Worm (Caenorhabditis elegans) whole organism, L1 larva: ENCODE measurements around the gene mpdu-1.
A peak's percentile ranks its signal among the peaks of the same experiment; 100 is the strongest.

Source experiments
- C16A3.4 ChIP-seq: fragments of 150-350 bp; optimal IDR thresholded peaks from 2 replicates; lab custom pipeline; 2014; ENCODE audit warnings: missing biosample characterization, missing genetic modification characterization
- C34B4.2 ChIP-seq: sonication (generic microtip); optimal IDR thresholded peaks from 2 replicates; lab custom pipeline; 2017; ENCODE audit warnings: mild to moderate bottlenecking, missing genetic modification characterization, missing compliant biosample characterization
- F16B12.6 ChIP-seq: fragments of 150-350 bp; optimal IDR thresholded peaks from 2 replicates; lab custom pipeline; 2014; ENCODE audit warnings: missing biosample characterization, missing genetic modification characterization
- aly-2 ChIP-seq: fragments of 150-350 bp; optimal IDR thresholded peaks from 2 replicates; lab custom pipeline; 2014; ENCODE audit warnings: missing biosample characterization, missing genetic modification characterization
- ama-1 ChIP-seq: fragments of 150-350 bp; optimal IDR thresholded peaks from 2 replicates; lab custom pipeline; 2014
- blmp-1 ChIP-seq: fragments of 150-350 bp; optimal IDR thresholded peaks from 2 replicates; lab custom pipeline; 2014; ENCODE audit warnings: missing biosample characterization, missing genetic modification characterization
- ceh-8 ChIP-seq: fragments of 200-800 bp; sonication (Bioruptor generic); optimal IDR thresholded peaks from 2 replicates; lab custom pipeline; 2018; ENCODE audit warnings: mild to moderate bottlenecking, missing genetic modification characterization, moderate library complexity, missing compliant biosample characterization
- ces-1 ChIP-seq: fragments of 150-350 bp; optimal IDR thresholded peaks from 2 replicates; lab custom pipeline; 2014; ENCODE audit warnings: missing biosample characterization, missing genetic modification reagents, missing genetic modification characterization
- dsc-1 ChIP-seq: sonication (generic microtip); optimal IDR thresholded peaks from 2 replicates; lab custom pipeline; 2016; ENCODE audit warnings: mild to moderate bottlenecking, missing genetic modification characterization, missing compliant biosample characterization
- efl-1 ChIP-seq, 4 experiments: fragments of 150-350 bp; optimal IDR thresholded peaks in 3 of 4; peaks in 1 of 4; 1 replicate in 1 of 4; 2 replicates in 3 of 4; lab custom pipeline; 2014; ENCODE audit warnings: missing biosample characterization in 2 of 4, missing genetic modification characterization in 2 of 4, missing genetic modification reagents in 2 of 4
- efl-3 ChIP-seq: fragments of 200-800 bp; sonication (Bioruptor generic); optimal IDR thresholded peaks from 2 replicates; lab custom pipeline; 2018; ENCODE audit warnings: mild to moderate bottlenecking, missing genetic modification characterization, missing compliant biosample characterization
- egl-13 ChIP-seq: sonication (generic microtip); optimal IDR thresholded peaks from 2 replicates; lab custom pipeline; 2016; ENCODE audit warnings: missing genotype, missing genetic modification reagents, missing genetic modification characterization, missing compliant biosample characterization
- elt-2 ChIP-seq: sonication (generic microtip); optimal IDR thresholded peaks from 2 replicates; lab custom pipeline; 2016; ENCODE audit warnings: missing genetic modification characterization, mild to moderate bottlenecking, inconsistent platforms, missing compliant biosample characterization, missing genetic modification reagents
- ets-5 ChIP-seq: fragments of 200-800 bp; sonication (Bioruptor generic); IDR thresholded peaks from 2 replicates; pipeline ENCODE4 v1.3.6; 2022; ENCODE audit warnings: missing genetic modification characterization, missing compliant biosample characterization
- fkh-4 ChIP-seq: sonication (generic microtip); optimal IDR thresholded peaks from 2 replicates; lab custom pipeline; 2016; ENCODE audit warnings: missing compliant biosample characterization, missing genetic modification characterization, borderline replicate concordance
- fkh-8 ChIP-seq: sonication (generic microtip); optimal IDR thresholded peaks from 2 replicates; lab custom pipeline; 2016; ENCODE audit warnings: mild to moderate bottlenecking, missing genetic modification characterization, missing compliant biosample characterization
- grh-1 ChIP-seq: fragments of 200-800 bp; sonication (Bioruptor generic); IDR thresholded peaks from 2 replicates; pipeline ENCODE4 v1.3.6; 2022; ENCODE audit warnings: missing genetic modification reagents, missing genetic modification characterization, missing compliant biosample characterization
- jun-1 ChIP-seq: fragments of 150-350 bp; optimal IDR thresholded peaks from 2 replicates; lab custom pipeline; 2014; ENCODE audit warnings: missing biosample characterization, missing genetic modification reagents, missing genetic modification characterization
- lin-15B ChIP-seq: fragments of 150-350 bp; sonication (generic microtip); optimal IDR thresholded peaks from 3 replicates; lab custom pipeline; 2014; ENCODE audit warnings: missing biosample characterization, missing genetic modification characterization
- lin-35 ChIP-seq, 2 experiments: fragments of 150-350 bp; optimal IDR thresholded peaks; 2 replicates each; lab custom pipeline; 2014; ENCODE audit warnings: missing biosample characterization in 2 of 2, missing genetic modification characterization in 2 of 2, missing genetic modification reagents in 2 of 2
- lir-3 ChIP-seq: sonication (generic microtip); optimal IDR thresholded peaks from 2 replicates; lab custom pipeline; 2016; ENCODE audit warnings: mild to moderate bottlenecking, missing genetic modification characterization, moderate library complexity, missing compliant biosample characterization; ENCODE audit not compliant: poor library complexity
- mab-9 ChIP-seq: fragments of 200-800 bp; sonication (Bioruptor generic); IDR thresholded peaks from 2 replicates; pipeline ENCODE4 v1.3.6; 2022; ENCODE audit warnings: missing genetic modification reagents, missing genetic modification characterization, missing compliant biosample characterization
- mdl-1 ChIP-seq, 2 experiments: fragments of 150-350 bp; optimal IDR thresholded peaks; 2 replicates each; lab custom pipeline; 2014 to 2017; ENCODE audit warnings: missing biosample characterization in 2 of 2, missing genetic modification characterization in 2 of 2, inconsistent platforms in 1 of 2
- mef-2 ChIP-seq: fragments of 150-350 bp; optimal IDR thresholded peaks from 2 replicates; lab custom pipeline; 2014; ENCODE audit warnings: missing biosample characterization, missing genetic modification characterization
- nhr-19 ChIP-seq: fragments of 200-800 bp; sonication (Bioruptor generic); conservative IDR thresholded peaks from 2 replicates; pipeline ENCODE4 v1.3.6; 2022; ENCODE audit warnings: missing genetic modification characterization, missing compliant biosample characterization
- nhr-20 ChIP-seq: sonication (generic microtip); optimal IDR thresholded peaks from 2 replicates; lab custom pipeline; 2016; ENCODE audit warnings: mild to moderate bottlenecking, missing genetic modification characterization, missing compliant biosample characterization
- nhr-47 ChIP-seq: sonication (generic microtip); optimal IDR thresholded peaks from 2 replicates; lab custom pipeline; 2016; ENCODE audit warnings: mild to moderate bottlenecking, missing genetic modification characterization, moderate library complexity, missing compliant biosample characterization
- nhr-71 ChIP-seq: sonication (generic microtip); optimal IDR thresholded peaks from 2 replicates; lab custom pipeline; 2016; ENCODE audit warnings: mild to moderate bottlenecking, missing genetic modification characterization, moderate library complexity, missing compliant biosample characterization
- nhr-77 ChIP-seq: fragments of 150-350 bp; optimal IDR thresholded peaks from 2 replicates; lab custom pipeline; 2014; ENCODE audit warnings: missing biosample characterization, missing genetic modification characterization
- nhr-85 ChIP-seq: sonication (generic microtip); peaks from one replicate; lab custom pipeline; 2016; ENCODE audit warnings: missing genetic modification characterization, inconsistent platforms, missing compliant biosample characterization
- nhr-90 ChIP-seq: sonication (generic microtip); optimal IDR thresholded peaks from 2 replicates; lab custom pipeline; 2016; ENCODE audit warnings: mild to moderate bottlenecking, missing genetic modification characterization, missing compliant biosample characterization; ENCODE audit not compliant: poor library complexity
- pax-3 ChIP-seq: fragments of 200-800 bp; sonication (Bioruptor generic); optimal IDR thresholded peaks from 2 replicates; lab custom pipeline; 2018; ENCODE audit warnings: mild to moderate bottlenecking, missing genetic modification characterization, moderate library complexity, missing compliant biosample characterization
- pqm-1 ChIP-seq: sonication (generic microtip); optimal IDR thresholded peaks from 3 replicates; lab custom pipeline; 2017; ENCODE audit warnings: missing biosample characterization, missing genetic modification characterization
- rnt-1 ChIP-seq: sonication (generic microtip); optimal IDR thresholded peaks from 2 replicates; lab custom pipeline; 2016; ENCODE audit warnings: mild to moderate bottlenecking, missing genetic modification characterization, moderate library complexity, missing compliant biosample characterization
- skn-1 ChIP-seq: fragments of 150-350 bp; optimal IDR thresholded peaks from 2 replicates; lab custom pipeline; 2014; ENCODE audit warnings: missing biosample characterization, missing genetic modification characterization
- snpc-4 ChIP-seq: fragments of 150-350 bp; optimal IDR thresholded peaks from 2 replicates; lab custom pipeline; 2014; ENCODE audit warnings: missing biosample characterization, missing genetic modification characterization
- sup-37 ChIP-seq: fragments of 200-800 bp; sonication (Bioruptor generic); optimal IDR thresholded peaks from 2 replicates; lab custom pipeline; 2018; ENCODE audit warnings: mild to moderate bottlenecking, missing genetic modification characterization, missing compliant biosample characterization
- tbx-2 ChIP-seq: sonication (generic microtip); optimal IDR thresholded peaks from 2 replicates; lab custom pipeline; 2016; ENCODE audit warnings: missing genetic modification characterization, missing compliant biosample characterization
- tlp-1 ChIP-seq: fragments of 150-350 bp; optimal IDR thresholded peaks from 2 replicates; lab custom pipeline; 2014; ENCODE audit warnings: missing biosample characterization, missing genetic modification characterization
- unc-62 ChIP-seq: fragments of 150-350 bp; optimal IDR thresholded peaks from 2 replicates; lab custom pipeline; 2014; ENCODE audit warnings: missing biosample characterization, missing genetic modification reagents, missing genetic modification characterization
- unc-86 ChIP-seq: sonication (generic microtip); optimal IDR thresholded peaks from 2 replicates; lab custom pipeline; 2016; ENCODE audit warnings: missing genetic modification characterization, missing compliant biosample characterization
- unc-98 ChIP-seq: fragments of 200-800 bp; sonication (Bioruptor generic); IDR thresholded peaks from 2 replicates; pipeline ENCODE4 v1.3.6; 2022; ENCODE audit warnings: missing genetic modification characterization, missing compliant biosample characterization
- ztf-11 ChIP-seq, 2 experiments: sonication (generic microtip); optimal IDR thresholded peaks; 2 replicates each; lab custom pipeline; 2016 to 2017; ENCODE audit warnings: missing genetic modification characterization in 2 of 2, missing biosample characterization in 1 of 2, missing compliant biosample characterization in 1 of 2

mpdu-1 gene

DNA sequence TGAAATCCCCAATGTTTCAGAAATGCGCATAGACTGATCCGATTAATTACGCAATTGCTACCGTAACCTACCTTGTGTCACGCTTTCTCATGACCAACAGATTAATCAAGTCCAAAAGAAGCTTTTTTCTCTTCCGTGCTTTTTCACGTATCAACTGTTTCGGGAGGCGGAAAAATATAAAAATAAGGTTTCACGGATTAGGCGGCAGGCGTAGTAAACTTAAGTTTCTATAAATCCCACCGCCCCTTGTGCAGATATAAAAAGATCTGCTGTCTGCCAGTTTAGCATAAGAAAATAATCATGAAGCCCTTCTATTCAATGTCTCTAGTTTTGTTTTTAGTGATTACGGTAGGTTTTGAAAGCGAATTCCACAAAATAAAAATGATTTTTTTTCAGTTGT is 28.1 kb upstream of the mpdu-1 start, which contains the start of gene gcy-7:
gcy-7 (plus strand) TSS at position 301 of the 400 bp plus-strand sequence.
- no peak for TF ChIP-seq nhr-90 (tag; lab: Kevin White, UChicago)
- TF ChIP-seq nhr-77, result no peak
- no peak for TF ChIP-seq snpc-4 (tag; lab: Kevin White, UChicago)
- TF ChIP-seq mab-9 (GFP tag; lab: Robert Waterston, UW), result no peak
- TF ChIP-seq tlp-1, result no peak
- no peak for TF ChIP-seq elt-2 (tag; lab: Kevin White, UChicago)
- no peak for TF ChIP-seq C34B4.2 (tag; lab: Kevin White, UChicago)
- no peak for TF ChIP-seq tbx-2
- TF ChIP-seq grh-1 (GFP tag; lab: Robert Waterston, UW), result no peak
- no peak for TF ChIP-seq nhr-47 (tag; lab: Kevin White, UChicago)
- no peak for TF ChIP-seq aly-2 (tag; lab: Kevin White, UChicago)
- no peak for TF ChIP-seq fkh-4 (tag; lab: Kevin White, UChicago)
- no peak for TF ChIP-seq pqm-1 (tag; lab: Kevin White, UChicago)
- no peak for TF ChIP-seq unc-98 (GFP tag; lab: Robert Waterston, UW)
- no peak for TF ChIP-seq ama-1 (lab: Kevin White, UChicago)
- TF ChIP-seq ces-1, result no peak

DNA sequence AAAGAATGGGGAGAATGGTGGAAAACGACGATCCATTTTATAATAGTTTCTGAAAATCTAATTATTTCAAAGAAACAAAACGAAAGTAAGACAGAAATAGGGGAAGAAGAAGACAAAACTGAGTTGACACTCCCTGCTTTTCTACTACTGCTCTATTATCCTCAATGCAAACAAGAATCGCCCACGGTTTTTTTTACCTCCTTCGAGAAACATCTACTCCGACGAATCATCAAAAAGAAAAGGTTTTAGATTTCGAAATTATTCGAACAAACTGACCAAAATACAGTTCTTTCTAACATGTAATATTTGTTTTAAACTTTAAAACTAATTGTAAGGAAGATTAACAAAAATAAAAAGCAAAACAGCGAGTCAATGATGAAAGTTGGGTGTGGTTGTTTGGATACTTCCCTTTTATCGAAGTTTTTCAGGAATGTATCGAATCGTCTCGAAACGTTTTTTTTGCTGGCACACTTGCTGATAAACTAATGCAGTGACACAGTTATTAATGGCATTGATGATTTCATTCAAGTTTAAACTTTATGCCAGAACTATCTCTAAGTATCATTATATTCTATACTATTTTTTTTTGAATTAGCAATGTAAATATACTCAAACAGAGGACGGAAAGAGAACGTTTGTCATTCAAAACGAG is 27.0 kb upstream of the mpdu-1 start, which contains the start of gene hsp-17:
hsp-17 (minus strand) TSS at position 51 of the 652 bp plus-strand sequence.
- TF ChIP-seq elt-2 (tag; lab: Kevin White, UChicago), result peak; percentile 66
- no peak for TF ChIP-seq unc-86 (tag; lab: Kevin White, UChicago)
- no peak for TF ChIP-seq mdl-1 (tag; optimal IDR thresholded peaks at IDR 0.05; lab: Kevin White, UChicago)
- TF ChIP-seq efl-1 (optimal IDR thresholded peaks at IDR 0.05; lab: Kevin White, UChicago), result no peak
- TF ChIP-seq efl-1 (GFP tag; optimal IDR thresholded peaks at IDR 0.05 in 1 of 2; lab: Kevin White, UChicago), result peak in 1 of 2 experiments; percentile 45
- TF ChIP-seq mef-2 (tag; lab: Kevin White, UChicago), result no peak
- TF ChIP-seq aly-2 (tag; lab: Kevin White, UChicago), result no peak
- peak; percentile 24 for TF ChIP-seq pqm-1 (tag; lab: Kevin White, UChicago)
- no peak for TF ChIP-seq dsc-1 (tag; lab: Kevin White, UChicago)
- no peak for TF ChIP-seq blmp-1 (tag; lab: Kevin White, UChicago)

ce11 chrV:8384809-8385208 is 25.8 kb upstream of the mpdu-1 start:
- TF ChIP-seq nhr-19 (GFP tag; lab: Robert Waterston, UW) (no peak), ets-5 (GFP tag; lab: Robert Waterston, UW) (no peak), pax-3 (tag; lab: Kevin White, UChicago) (no peak), sup-37 (GFP tag; lab: Kevin White, UChicago) (no peak), nhr-20 (tag; lab: Kevin White, UChicago) (no peak), ztf-11 (tag; optimal IDR thresholded peaks at IDR 0.05; lab: Kevin White, UChicago) (no peak)

DNA sequence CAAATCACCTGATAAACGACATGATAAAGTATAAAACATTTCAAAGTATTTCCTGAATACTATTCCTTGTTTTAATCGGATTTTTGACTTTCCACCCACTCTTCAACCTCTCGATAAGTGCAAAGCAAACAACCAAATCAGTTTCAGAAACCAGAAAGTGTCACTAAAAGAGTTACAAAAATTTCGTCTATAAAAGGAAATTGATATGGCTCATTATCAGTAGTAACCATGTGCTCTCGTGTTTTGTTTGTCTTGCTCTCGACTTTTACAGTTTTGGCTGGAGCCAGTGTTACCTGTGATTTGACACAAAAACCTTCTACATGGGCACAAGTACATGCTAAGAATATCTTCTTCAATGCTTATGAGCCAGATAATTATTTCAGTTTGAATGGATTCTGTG is 24.8 kb upstream of the mpdu-1 start, which contains the start of gene F52E1.14:
F52E1.14 (plus strand) TSS at position 207 of the 400 bp plus-strand sequence.
- no peak for TF ChIP-seq egl-13 (tag; lab: Kevin White, UChicago)
- peak; percentile 24 for TF ChIP-seq jun-1 (tag; lab: Kevin White, UChicago)
- TF ChIP-seq nhr-71 (tag; lab: Kevin White, UChicago), result peak; percentile 14
- TF ChIP-seq dsc-1 (tag; lab: Kevin White, UChicago), result no peak
- peak in 1 of 2 experiments; percentile 45 for TF ChIP-seq lin-35 (GFP tag; optimal IDR thresholded peaks at IDR 0.05; lab: Kevin White, UChicago)
- peak; percentile 95 for TF ChIP-seq elt-2 (tag; lab: Kevin White, UChicago)
- TF ChIP-seq, all 84 proteins: peak for 4

DNA sequence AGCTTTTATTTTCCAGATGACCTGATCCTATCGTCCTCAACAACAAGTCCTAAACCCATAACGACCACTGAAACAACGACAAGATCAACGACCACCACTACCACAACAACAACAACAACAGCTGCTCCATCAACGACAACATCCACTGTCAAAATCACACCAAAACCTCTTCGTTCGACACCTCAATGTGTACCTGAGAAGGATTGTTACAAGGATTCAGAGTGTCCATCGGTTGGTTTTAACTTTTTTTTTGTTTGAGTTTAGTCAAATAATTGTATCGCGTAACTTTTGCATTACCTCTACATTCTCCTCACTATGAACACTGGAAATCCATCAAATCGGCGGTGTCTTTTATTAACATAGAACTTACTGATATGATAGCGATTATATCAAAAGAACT is 21.1 kb upstream of the mpdu-1 start:
- TF ChIP-seq ets-5 (GFP tag; lab: Robert Waterston, UW), result no peak
- TF ChIP-seq lin-35 (GFP tag; optimal IDR thresholded peaks at IDR 0.05; lab: Kevin White, UChicago), result no peak
- TF ChIP-seq jun-1 (tag; lab: Kevin White, UChicago), result no peak
- TF ChIP-seq F16B12.6 (tag; lab: Kevin White, UChicago), result no peak
- no peak for TF ChIP-seq lin-15B (tag; lab: Kevin White, UChicago)
- TF ChIP-seq lir-3, result no peak
- TF ChIP-seq C16A3.4, result no peak
- TF ChIP-seq unc-62 (GFP tag; lab: Kevin White, UChicago), result no peak
- no peak for TF ChIP-seq nhr-85 (tag; lab: Kevin White, UChicago)
- no peak for TF ChIP-seq rnt-1 (tag; lab: Kevin White, UChicago)
- TF ChIP-seq efl-3 (GFP tag; lab: Kevin White, UChicago), result no peak
- no peak for TF ChIP-seq skn-1 (tag; lab: Kevin White, UChicago)
- TF ChIP-seq fkh-8 (tag; lab: Kevin White, UChicago), result no peak
- no peak for TF ChIP-seq ceh-8 (GFP tag; lab: Kevin White, UChicago)
- TF ChIP-seq efl-1 (optimal IDR thresholded peaks at IDR 0.05; lab: Kevin White, UChicago), result no peak
- no peak for TF ChIP-seq efl-1 (GFP tag; optimal IDR thresholded peaks at IDR 0.05 in 1 of 2; lab: Kevin White, UChicago)
